Worm (Caenorhabditis elegans) whole organism, young adult: Measurements from ENCODE around the gene Y7A5A.2.

Source experiments
- B0261.1 ChIP-seq: sonication (generic microtip); optimal IDR thresholded peaks from 2 replicates; lab custom pipeline; 2016; ENCODE audit warnings: mild to moderate bottlenecking, missing genetic modification characterization, moderate library complexity, missing compliant biosample characterization
- K11D2.4 ChIP-seq: fragments of 200-800 bp; sonication (Bioruptor generic); IDR thresholded peaks from 2 replicates; pipeline ENCODE4 v1.3.6; 2022; ENCODE audit warnings: missing genetic modification reagents, missing genetic modification characterization, missing compliant biosample characterization
- Y53G8AR.9 ChIP-seq: fragments of 200-800 bp; sonication (Bioruptor generic); conservative IDR thresholded peaks from 2 replicates; pipeline ENCODE4 v1.3.6; 2022; ENCODE audit warnings: missing genetic modification reagents, missing genetic modification characterization, missing compliant biosample characterization
- attf-3 ChIP-seq: fragments of 200-800 bp; sonication (Bioruptor generic); conservative IDR thresholded peaks from 2 replicates; pipeline ENCODE4 v1.3.6; 2022; ENCODE audit warnings: missing genetic modification reagents, missing genetic modification characterization, missing compliant biosample characterization
- attf-5 ChIP-seq: fragments of 200-800 bp; sonication (Bioruptor generic); optimal IDR thresholded peaks from 2 replicates; lab custom pipeline; 2018; ENCODE audit warnings: mild to moderate bottlenecking, missing genetic modification characterization, missing compliant biosample characterization
- bed-1 ChIP-seq: fragments of 200-800 bp; sonication (Bioruptor generic); IDR thresholded peaks from 2 replicates; pipeline ENCODE4 v1.3.6; 2022; ENCODE audit warnings: missing genetic modification reagents, missing genetic modification characterization, missing compliant biosample characterization
- bed-2 ChIP-seq: fragments of 200-800 bp; sonication (Bioruptor generic); IDR thresholded peaks from 2 replicates; pipeline ENCODE4 v1.3.6; 2022; ENCODE audit warnings: missing genetic modification reagents, missing genetic modification characterization, missing compliant biosample characterization
- ceh-100 ChIP-seq: fragments of 200-800 bp; sonication (Bioruptor generic); IDR thresholded peaks from 2 replicates; pipeline ENCODE4 v1.3.6; 2022; ENCODE audit warnings: missing genetic modification reagents, missing genetic modification characterization, missing compliant biosample characterization
- ceh-27 ChIP-seq: fragments of 200-800 bp; sonication (Bioruptor generic); optimal IDR thresholded peaks from 2 replicates; lab custom pipeline; 2018; ENCODE audit warnings: mild to moderate bottlenecking, missing genetic modification characterization, moderate library complexity, missing compliant biosample characterization
- ceh-40 ChIP-seq: fragments of 200-800 bp; sonication (Bioruptor generic); IDR thresholded peaks from 2 replicates; pipeline ENCODE4 v1.3.6; 2022; ENCODE audit warnings: missing genetic modification characterization, missing compliant biosample characterization
- ceh-58 ChIP-seq: fragments of 200-800 bp; sonication (Bioruptor generic); IDR thresholded peaks from 2 replicates; pipeline ENCODE4 v1.3.6; 2022; ENCODE audit warnings: missing genetic modification characterization, missing compliant biosample characterization
- die-1 ChIP-seq: sonication (generic microtip); optimal IDR thresholded peaks from 2 replicates; lab custom pipeline; 2016; ENCODE audit warnings: missing genotype, mild to moderate bottlenecking, missing genetic modification characterization, missing compliant biosample characterization
- dpff-1 ChIP-seq: sonication (generic microtip); optimal IDR thresholded peaks from 2 replicates; lab custom pipeline; 2017; ENCODE audit warnings: mild to moderate bottlenecking, missing genetic modification characterization, missing compliant biosample characterization
- efl-1 ChIP-seq: fragments of 150-350 bp; optimal IDR thresholded peaks from 2 replicates; lab custom pipeline; 2014; ENCODE audit warnings: missing biosample characterization, missing genetic modification reagents, missing genetic modification characterization
- egl-18 ChIP-seq: fragments of 200-800 bp; sonication (Bioruptor generic); IDR thresholded peaks from 2 replicates; pipeline ENCODE4 v1.3.6; 2022; ENCODE audit warnings: missing genetic modification reagents, missing genetic modification characterization, missing compliant biosample characterization
- fkh-3 ChIP-seq: sonication (generic microtip); optimal IDR thresholded peaks from 2 replicates; lab custom pipeline; 2016; ENCODE audit warnings: mild to moderate bottlenecking, missing genetic modification characterization, missing compliant biosample characterization
- gei-17 ChIP-seq: fragments of 200-800 bp; sonication (Bioruptor generic); optimal IDR thresholded peaks from 2 replicates; lab custom pipeline; 2018; ENCODE audit warnings: mild to moderate bottlenecking, missing genetic modification characterization, missing compliant biosample characterization
- hmg-1.2 ChIP-seq: fragments of 200-800 bp; sonication (Bioruptor generic); IDR thresholded peaks from 2 replicates; pipeline ENCODE4 v1.3.6; 2022; ENCODE audit warnings: missing genetic modification reagents, missing genetic modification characterization, missing compliant biosample characterization
- hrde-1 ChIP-seq: sonication (generic microtip); optimal IDR thresholded peaks from 2 replicates; lab custom pipeline; 2016; ENCODE audit warnings: missing genetic modification characterization, mild to moderate bottlenecking, missing compliant biosample characterization, moderate library complexity, missing genotype, missing genetic modification reagents, borderline replicate concordance
- let-526 ChIP-seq: fragments of 200-800 bp; sonication (Bioruptor generic); IDR thresholded peaks from 2 replicates; pipeline ENCODE4 v1.3.6; 2022; ENCODE audit warnings: missing genetic modification reagents, missing genetic modification characterization, missing compliant biosample characterization
- lin-26 ChIP-seq: fragments of 200-800 bp; sonication (Bioruptor generic); IDR thresholded peaks from 2 replicates; pipeline ENCODE4 v1.3.6; 2022; ENCODE audit warnings: missing genetic modification reagents, missing genetic modification characterization, missing compliant biosample characterization
- lin-35 ChIP-seq, 3 experiments: fragments of 150-350 bp in 2 of 3; sonication (generic microtip) in 1 of 3; optimal IDR thresholded peaks; 2 replicates each; lab custom pipeline; 2014 to 2018; ENCODE audit warnings: missing biosample characterization in 3 of 3, missing genetic modification characterization in 3 of 3, missing genetic modification reagents in 3 of 3
- lin-40 ChIP-seq: sonication (generic microtip); optimal IDR thresholded peaks from 2 replicates; lab custom pipeline; 2016; ENCODE audit warnings: missing genetic modification characterization, mild to moderate bottlenecking, missing compliant biosample characterization, missing genotype, missing genetic modification reagents
- lin-54 ChIP-seq: fragments of 200-800 bp; sonication (Bioruptor generic); optimal IDR thresholded peaks from 2 replicates; lab custom pipeline; 2018; ENCODE audit warnings: mild to moderate bottlenecking, missing genetic modification characterization, missing compliant biosample characterization
- madf-10 ChIP-seq: sonication (generic microtip); optimal IDR thresholded peaks from 2 replicates; lab custom pipeline; 2016; ENCODE audit warnings: mild to moderate bottlenecking, missing genetic modification characterization, missing compliant biosample characterization
- madf-8 ChIP-seq: fragments of 200-800 bp; sonication (Bioruptor generic); conservative IDR thresholded peaks from 2 replicates; pipeline ENCODE4 v1.3.6; 2022; ENCODE audit warnings: missing genetic modification reagents, missing genetic modification characterization, missing compliant biosample characterization
- mcd-1 ChIP-seq: fragments of 200-800 bp; sonication (Bioruptor generic); IDR thresholded peaks from 2 replicates; pipeline ENCODE4 v1.3.6; 2022; ENCODE audit warnings: missing genetic modification reagents, missing genetic modification characterization, missing compliant biosample characterization
- nhr-80 ChIP-seq: sonication (generic microtip); optimal IDR thresholded peaks from 2 replicates; lab custom pipeline; 2016; ENCODE audit warnings: missing genetic modification characterization, missing compliant biosample characterization
- nhr-90 ChIP-seq: sonication (generic microtip); optimal IDR thresholded peaks from 2 replicates; lab custom pipeline; 2016; ENCODE audit warnings: missing genotype, mild to moderate bottlenecking, missing genetic modification characterization, missing compliant biosample characterization
- repo-1 ChIP-seq: sonication (generic microtip); optimal IDR thresholded peaks from 2 replicates; lab custom pipeline; 2017; ENCODE audit warnings: mild to moderate bottlenecking, missing genetic modification characterization, missing compliant biosample characterization
- sea-2 ChIP-seq: fragments of 200-800 bp; sonication (Bioruptor generic); IDR thresholded peaks from 2 replicates; pipeline ENCODE4 v1.3.6; 2022; ENCODE audit warnings: missing genetic modification characterization, missing compliant biosample characterization
- snpc-1.1 ChIP-seq: sonication (generic microtip); optimal IDR thresholded peaks from 2 replicates; lab custom pipeline; 2017; ENCODE audit warnings: missing genetic modification characterization, mild to moderate bottlenecking, missing compliant biosample characterization, antibody characterized with exemption, moderate library complexity, missing genotype, missing genetic modification reagents; ENCODE audit not compliant: insufficient read depth
- snpc-4 ChIP-seq, 5 experiments: fragments of 150-350 bp in 1 of 5; sonication (generic microtip) in 4 of 5; optimal IDR thresholded peaks; 2 replicates each; lab custom pipeline; 2014 to 2018; ENCODE audit warnings: missing genetic modification characterization in 5 of 5, missing biosample characterization in 3 of 5, antibody characterized with exemption in 2 of 5, mild to moderate bottlenecking in 2 of 5, missing compliant biosample characterization in 2 of 5, missing genotype in 2 of 5, moderate library complexity in 2 of 5, missing genetic modification reagents in 1 of 5
- tbp1 ChIP-seq: fragments of 200-800 bp; sonication (Bioruptor generic); optimal IDR thresholded peaks from 2 replicates; lab custom pipeline; 2018; ENCODE audit warnings: mild to moderate bottlenecking, missing genetic modification characterization, missing compliant biosample characterization
- unc-130 ChIP-seq: sonication (generic microtip); optimal IDR thresholded peaks from 2 replicates; lab custom pipeline; 2016; ENCODE audit warnings: missing genetic modification reagents, missing genetic modification characterization, missing compliant biosample characterization
- unc-62 ChIP-seq: fragments of 150-350 bp; optimal IDR thresholded peaks from 2 replicates; lab custom pipeline; 2014; ENCODE audit warnings: missing biosample characterization, missing genetic modification reagents, missing genetic modification characterization
- zfh-2 ChIP-seq: fragments of 200-800 bp; sonication (Bioruptor generic); conservative IDR thresholded peaks from 2 replicates; pipeline ENCODE4 v1.3.6; 2022; ENCODE audit warnings: missing genetic modification reagents, missing genetic modification characterization, missing compliant biosample characterization
- zim-3 ChIP-seq: sonication (generic microtip); optimal IDR thresholded peaks from 2 replicates; lab custom pipeline; 2017; ENCODE audit warnings: mild to moderate bottlenecking, missing genetic modification characterization, moderate library complexity, missing compliant biosample characterization
- ztf-18 ChIP-seq: sonication (generic microtip); optimal IDR thresholded peaks from 2 replicates; lab custom pipeline; 2016; ENCODE audit warnings: missing genotype, mild to moderate bottlenecking, missing genetic modification characterization, missing compliant biosample characterization
- ztf-22 ChIP-seq: fragments of 200-800 bp; sonication (Bioruptor generic); optimal IDR thresholded peaks from 2 replicates; lab custom pipeline; 2018; ENCODE audit warnings: mild to moderate bottlenecking, missing genetic modification characterization, moderate library complexity, missing compliant biosample characterization

Y7A5A.2 gene

ce11 chrX:15731668-15732067, 40.9 kb downstream of the Y7A5A.2 start, which contains the start of gene lin-15A:
Gene lin-15A (plus strand): TSS chrX:15731968.
- no peak for TF ChIP-seq zim-3 (tag; lab: Kevin White, UChicago)
- TF ChIP-seq unc-130, result no peak
- no peak for TF ChIP-seq ceh-27
- no peak for TF ChIP-seq ceh-40 (GFP tag; lab: Robert Waterston, UW)
- no peak for TF ChIP-seq tbp1 (GFP tag; lab: Kevin White, UChicago)
- no peak for TF ChIP-seq hrde-1 (tag; lab: Kevin White, UChicago)
- TF ChIP-seq, all 124 proteins: peak for 0

DNA sequence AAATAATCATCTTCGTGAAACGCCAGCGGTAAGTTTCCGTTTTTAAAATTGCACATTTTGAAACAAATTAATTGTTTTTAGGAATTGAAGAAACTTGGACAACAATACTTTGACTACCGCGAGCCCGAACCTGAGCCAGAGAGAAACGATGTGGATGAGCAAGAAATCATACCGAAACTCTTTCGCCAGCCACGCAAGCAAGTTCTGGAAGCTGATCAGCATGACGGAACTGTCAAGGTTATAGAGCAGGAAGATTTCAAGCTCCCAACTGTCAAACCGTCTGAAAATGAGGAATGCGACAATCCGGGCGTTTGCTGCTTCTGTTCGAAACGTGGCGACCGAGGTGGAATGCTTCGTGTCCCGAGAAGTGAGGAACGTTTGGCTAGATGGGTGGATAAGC, 42.2 kb downstream of the Y7A5A.2 start:
- TF ChIP-seq dpff-1 (tag; lab: Kevin White, UChicago), result no peak

DNA sequence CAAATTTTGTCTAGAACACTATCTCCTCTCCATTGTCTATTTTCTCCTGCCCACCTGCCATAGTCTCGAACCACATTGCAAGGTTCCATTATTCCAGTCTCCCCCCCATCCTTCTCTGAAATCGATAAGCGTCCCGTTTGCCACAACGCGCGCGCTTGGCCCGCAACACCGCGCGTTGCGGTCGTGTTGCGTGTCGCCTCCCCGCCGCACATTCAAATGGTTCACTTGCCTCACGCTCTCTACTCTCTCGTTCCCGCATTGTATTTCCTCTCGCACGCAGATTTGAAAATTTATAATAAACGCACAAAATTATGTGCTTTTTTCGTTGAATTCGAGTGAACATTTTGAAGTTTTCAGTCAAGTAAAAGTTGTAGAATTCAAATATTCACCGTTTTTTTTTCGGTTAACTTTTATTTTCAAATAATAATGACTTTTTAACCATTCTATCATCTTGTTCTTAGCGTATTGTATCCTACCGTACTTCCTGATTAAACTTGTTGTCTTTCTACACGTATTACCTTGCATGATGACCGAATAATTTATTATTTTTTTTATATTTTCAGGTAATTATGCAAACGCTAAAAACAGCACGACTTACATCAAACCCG, 46.9 kb downstream of the Y7A5A.2 start, which contains the start of gene lin-15B:
TSS of gene lin-15B (plus strand) at position 558 of the 608 bp plus-strand sequence.
- peak; percentile 29; the same call in 1 of the 2 replicates for TF ChIP-seq hmg-1.2 (GFP tag; lab: Robert Waterston, UW)
- TF ChIP-seq bed-2 (GFP tag; lab: Robert Waterston, UW), result no peak
- no peak for TF ChIP-seq ztf-18
- no peak for TF ChIP-seq unc-62 (GFP tag; lab: Kevin White, UChicago)
- TF ChIP-seq fkh-3 (tag; lab: Kevin White, UChicago), result no peak
- no peak for TF ChIP-seq attf-3 (GFP tag; lab: Robert Waterston, UW)
- TF ChIP-seq bed-1, result 0 out of 2 replicates have a peak, but pooled peaks have one; percentile 10
- TF ChIP-seq tbp1 (GFP tag; lab: Kevin White, UChicago), result no peak
- TF ChIP-seq die-1, result no peak
- no peak for TF ChIP-seq lin-54 (GFP tag; lab: Kevin White, UChicago)
- no peak for TF ChIP-seq ztf-22
- TF ChIP-seq lin-40, result no peak
- no peak for TF ChIP-seq B0261.1 (tag; lab: Kevin White, UChicago)
- no peak for TF ChIP-seq K11D2.4 (GFP tag; lab: Robert Waterston, UW)
- TF ChIP-seq, all 124 proteins: peak for 2

ce11 chrX:15724994-15725393, 47.5 kb downstream of the Y7A5A.2 start:
- TF ChIP-seq attf-5 (GFP tag; lab: Kevin White, UChicago) (peak; percentile 46), snpc-4 (GFP tag; optimal IDR thresholded peaks at IDR 0.05; lab: Kevin White, UChicago) (no peak), snpc-4 (tag; optimal IDR thresholded peaks at IDR 0.05; lab: Kevin White, UChicago) (peak in 1 of 4 experiments; percentile 12), ceh-27 (peak; percentile 33), egl-18 (no peak), sea-2 (GFP tag; lab: Robert Waterston, UW) (no peak), madf-8 (GFP tag; lab: Robert Waterston, UW) (peak; percentile 44), madf-10 (tag; lab: Kevin White, UChicago) (no peak), zfh-2 (GFP tag; lab: Robert Waterston, UW) (peak; percentile 27; the same call in 1 of the 2 replicates), nhr-90 (tag; lab: Kevin White, UChicago) (no peak), dpff-1 (tag; lab: Kevin White, UChicago) (no peak), snpc-1.1 (no peak), efl-1 (GFP tag; lab: Kevin White, UChicago) (peak; percentile 76), hrde-1 (tag; lab: Kevin White, UChicago) (no peak), gei-17 (GFP tag; lab: Kevin White, UChicago) (peak; percentile 23), lin-54 (GFP tag; lab: Kevin White, UChicago) (peak; percentile 35), lin-35 (GFP tag; optimal IDR thresholded peaks at IDR 0.05; lab: Kevin White, UChicago) (peak in 1 of 3 experiments; percentile 37), nhr-80 (tag; lab: Kevin White, UChicago) (peak; percentile 4), bed-2 (GFP tag; lab: Robert Waterston, UW) (no peak), lin-26 (GFP tag; lab: Robert Waterston, UW) (no peak), ceh-40 (GFP tag; lab: Robert Waterston, UW) (no peak), hmg-1.2 (GFP tag; lab: Robert Waterston, UW) (peak; percentile 87), ceh-58 (GFP tag; lab: Robert Waterston, UW) (no peak), mcd-1 (GFP tag; lab: Robert Waterston, UW) (peak; percentile 48), ceh-100 (GFP tag; lab: Robert Waterston, UW) (no peak), K11D2.4 (GFP tag; lab: Robert Waterston, UW) (peak; percentile 45; the same call in 1 of the 2 replicates), repo-1 (tag; lab: Kevin White, UChicago) (no peak), ztf-18 (no peak), Y53G8AR.9 (GFP tag; lab: Robert Waterston, UW) (no peak), let-526 (GFP tag; lab: Robert Waterston, UW) (no peak)
